Worm (Caenorhabditis elegans) whole organism, L4 larva: ENCODE measurements around the gene C18F10.2.

Source experiments
- ZK337.2 ChIP-seq: fragments of 200-800 bp; sonication (Bioruptor generic); IDR thresholded peaks from 2 replicates; pipeline ENCODE4 v1.3.6; 2022; ENCODE audit warnings: missing genetic modification reagents, missing genetic modification characterization, missing compliant biosample characterization
- fkh-10 ChIP-seq: fragments of 150-350 bp; optimal IDR thresholded peaks from 2 replicates; lab custom pipeline; 2014; ENCODE audit warnings: missing biosample characterization, missing genetic modification reagents, missing genetic modification characterization
- madf-5 ChIP-seq, 2 experiments: fragments of 200-800 bp; sonication (Bioruptor generic); IDR thresholded peaks; 2 replicates each; pipeline ENCODE4 v1.3.6; 2022; ENCODE audit warnings: missing compliant biosample characterization in 2 of 2, missing genetic modification characterization in 2 of 2
- nhr-11 ChIP-seq: fragments of 150-350 bp; optimal IDR thresholded peaks from 2 replicates; lab custom pipeline; 2014; ENCODE audit warnings: missing biosample characterization, missing genetic modification characterization
- nhr-41 ChIP-seq: fragments of 200-800 bp; sonication (Bioruptor generic); IDR thresholded peaks from 2 replicates; pipeline ENCODE4 v1.3.6; 2022; ENCODE audit warnings: missing genetic modification reagents, missing genetic modification characterization, missing compliant biosample characterization
- zip-11 ChIP-seq: fragments of 200-800 bp; sonication (Bioruptor generic); IDR thresholded peaks from 2 replicates; pipeline ENCODE4 v1.3.6; 2022; ENCODE audit warnings: missing genetic modification characterization, missing compliant biosample characterization
- ztf-11 ChIP-seq: fragments of 150-350 bp; optimal IDR thresholded peaks from 2 replicates; lab custom pipeline; 2014; ENCODE audit warnings: missing biosample characterization, missing genetic modification characterization

ce11 chrIII:6289366-6289765, 16.4 kb downstream of the C18F10.2 start:
- TF ChIP-seq ZK337.2 (GFP tag; lab: Robert Waterston, UW) (no peak), madf-5 (GFP tag; IDR thresholded peaks at IDR 0.05; lab: Robert Waterston, UW) (no peak), zip-11 (GFP tag; lab: Robert Waterston, UW) (no peak), nhr-11 (tag; lab: Kevin White, UChicago) (no peak), fkh-10 (no peak), nhr-41 (GFP tag; lab: Robert Waterston, UW) (no peak), ztf-11 (tag; lab: Kevin White, UChicago) (no peak)
